Fruit fly (Drosophila melanogaster) S2 (cell line): ENCODE data around the gene nwk.

Source experiments
- CG8478 ChIP-seq: fragments of >200 bp; optimal IDR thresholded peaks from 2 replicates; lab custom pipeline; 2018
- CTCF ChIP-seq, 2 experiments: fragments of >200 bp; optimal IDR thresholded peaks; 2 replicates each; lab custom pipeline; 2018

Gene nwk

dm6 chr3L:9126888-9127689, 10.6 kb upstream of the nwk start:
- TF ChIP-seq CG8478 (lab: Kevin White, UChicago) (no peak), CTCF (optimal IDR thresholded peaks at IDR 0.05; lab: Kevin White, UChicago) (no peak)

- TF ChIP-seq CTCF (optimal IDR thresholded peaks at IDR 0.05; lab: Kevin White, UChicago) (no peak), CG8478 (lab: Kevin White, UChicago) (no peak)
Observed at dm6 chr3L:9127690-9128458, 9.8 kb upstream of the nwk start.

DNA sequence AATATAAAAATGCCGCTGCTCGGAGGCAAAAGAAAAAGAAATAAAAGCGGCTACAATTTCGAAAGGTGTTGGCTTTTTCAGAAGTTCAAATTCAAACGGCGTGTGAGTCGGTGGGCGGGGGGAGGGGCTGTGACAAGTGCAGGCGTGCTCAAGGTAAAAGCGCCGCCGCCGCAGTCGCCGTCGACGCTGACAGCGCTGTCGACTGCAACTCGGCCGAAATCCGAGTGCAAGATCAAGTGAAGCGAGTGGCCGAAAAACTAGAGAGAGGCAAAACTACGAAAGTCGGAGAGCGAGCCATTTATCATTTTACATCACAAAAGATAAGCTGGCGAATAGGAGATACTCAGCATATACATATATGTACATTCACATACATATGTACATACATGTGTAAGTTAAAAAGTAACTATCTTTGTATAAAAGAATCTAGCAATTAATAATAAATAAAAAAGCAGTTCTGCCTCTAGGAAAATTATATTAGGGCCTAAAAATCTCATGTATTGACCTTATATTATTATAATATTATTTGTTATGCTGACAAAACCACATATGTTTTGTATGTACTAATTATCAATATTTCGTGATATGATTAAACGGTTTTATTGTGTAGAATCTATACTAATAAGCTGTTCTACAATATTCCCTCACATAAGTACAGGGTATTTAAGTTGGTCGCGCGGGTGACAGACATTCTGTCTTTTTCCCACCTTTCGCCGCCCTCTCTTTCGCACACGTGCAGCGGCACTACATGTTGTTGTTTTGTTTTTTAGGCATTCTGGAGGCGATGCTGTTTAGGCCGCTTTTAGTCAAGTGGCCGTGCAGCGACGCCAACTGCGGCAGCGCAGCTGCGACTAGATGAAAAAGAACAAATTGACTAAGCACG, 8.7 kb upstream of the nwk start:
- TF ChIP-seq CTCF (optimal IDR thresholded peaks at IDR 0.05; lab: Kevin White, UChicago) (no peak), CG8478 (lab: Kevin White, UChicago) (no peak)

dm6 chr3L:9129583-9130146, 8.0 kb upstream of the nwk start:
- no peak for TF ChIP-seq CTCF (optimal IDR thresholded peaks at IDR 0.05; lab: Kevin White, UChicago)
- no peak for TF ChIP-seq CG8478 (lab: Kevin White, UChicago)

DNA sequence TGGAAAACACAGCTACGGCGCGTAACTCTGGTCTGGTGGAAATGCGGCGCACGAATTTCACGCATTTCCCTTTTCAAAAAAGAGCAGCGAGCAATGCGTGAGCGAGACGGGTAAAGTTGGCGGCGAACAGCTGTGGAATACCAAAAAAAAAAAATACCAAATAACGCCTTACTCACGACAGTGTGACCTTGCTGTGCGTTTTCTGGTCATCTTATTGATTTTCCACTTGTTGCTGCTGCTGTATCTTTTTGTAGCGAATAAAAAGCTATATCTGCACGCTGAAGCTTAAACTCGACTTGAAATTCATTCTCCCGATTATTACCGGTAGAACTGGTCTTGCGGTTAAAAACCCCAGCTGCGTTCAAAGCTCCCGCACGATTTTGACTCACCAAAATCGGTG, 3.3 kb upstream of the nwk start, which contains the start of the genes bol and Dhpr:
Gene bol (minus strand): TSS at position 57 of the 400 bp plus-strand sequence.
Gene Dhpr (plus strand): TSS at position 212 of the 400 bp plus-strand sequence.
- TF ChIP-seq CTCF (optimal IDR thresholded peaks at IDR 0.05; lab: Kevin White, UChicago) (peak; percentile 28 to 48), CG8478 (lab: Kevin White, UChicago) (no peak)

dm6 chr3L:9135792-9136191, 1.9 kb upstream of the nwk start:
- no peak for TF ChIP-seq CG8478 (lab: Kevin White, UChicago)
- TF ChIP-seq CTCF (optimal IDR thresholded peaks at IDR 0.05; lab: Kevin White, UChicago), result no peak

DNA sequence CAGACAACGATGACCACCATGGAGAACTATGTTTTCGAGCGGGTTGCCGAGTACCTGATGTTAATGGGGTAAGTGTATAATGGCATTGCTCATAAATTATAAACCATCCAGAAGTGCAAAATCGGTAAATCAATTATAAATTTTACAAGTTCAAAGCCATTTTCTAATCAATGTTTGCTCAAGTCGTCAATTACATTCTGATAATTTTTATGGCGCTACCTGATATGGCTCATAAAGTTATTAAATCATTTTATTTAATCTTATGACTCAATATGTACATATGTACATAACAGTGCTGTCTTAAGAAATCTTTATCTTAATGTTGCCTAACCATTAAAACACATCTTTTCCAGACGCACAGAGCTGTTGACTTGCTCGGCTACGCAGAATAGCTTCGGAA, 1.9 kb downstream of the nwk start:
- TF ChIP-seq CTCF (optimal IDR thresholded peaks at IDR 0.05; lab: Kevin White, UChicago) (no peak), CG8478 (lab: Kevin White, UChicago) (no peak)

- TF ChIP-seq CG8478 (lab: Kevin White, UChicago) (no peak), CTCF (optimal IDR thresholded peaks at IDR 0.05; lab: Kevin White, UChicago) (no peak)
Observed at dm6 chr3L:9141998-9142397, 4.3 kb downstream of the nwk start.

DNA sequence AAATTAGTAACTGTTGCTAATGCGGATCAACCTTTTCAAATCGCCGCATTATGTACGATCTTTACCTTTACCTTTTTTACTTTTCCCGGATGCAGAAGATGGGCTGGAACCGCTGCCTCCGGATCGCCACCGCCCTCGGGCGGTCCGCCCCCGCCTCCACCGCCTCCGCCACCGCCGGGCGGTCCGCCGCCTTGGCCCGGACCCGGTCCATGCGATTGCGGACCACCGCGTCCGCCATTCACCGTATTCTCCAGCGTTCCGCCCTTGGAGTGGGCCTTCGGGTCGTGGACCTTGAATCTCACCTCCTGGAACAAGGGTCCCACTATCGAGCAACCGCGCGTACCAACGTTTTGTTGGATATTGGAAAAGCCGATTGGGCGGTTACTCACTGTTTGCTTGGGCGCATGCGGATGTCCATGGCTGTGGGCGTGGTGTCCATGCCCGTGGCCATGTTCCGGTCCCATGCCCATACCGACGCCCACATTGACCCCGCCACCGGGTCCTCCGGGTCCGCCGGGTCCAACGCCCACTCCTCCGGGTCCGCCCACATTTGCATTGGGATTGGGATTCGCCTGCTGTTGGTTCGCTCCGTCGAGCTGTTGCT, 13.6 kb downstream of the nwk start:
- TF ChIP-seq CG8478 (lab: Kevin White, UChicago), result no peak
- no peak for TF ChIP-seq CTCF (optimal IDR thresholded peaks at IDR 0.05; lab: Kevin White, UChicago)

dm6 chr3L:9182053-9182572, 44.5 kb downstream of the nwk start, which contains the start of gene Rdl:
Rdl (minus strand) TSS chr3L:9182149.
- TF ChIP-seq CTCF (optimal IDR thresholded peaks at IDR 0.05; lab: Kevin White, UChicago) (no peak), CG8478 (lab: Kevin White, UChicago) (no peak)

DNA sequence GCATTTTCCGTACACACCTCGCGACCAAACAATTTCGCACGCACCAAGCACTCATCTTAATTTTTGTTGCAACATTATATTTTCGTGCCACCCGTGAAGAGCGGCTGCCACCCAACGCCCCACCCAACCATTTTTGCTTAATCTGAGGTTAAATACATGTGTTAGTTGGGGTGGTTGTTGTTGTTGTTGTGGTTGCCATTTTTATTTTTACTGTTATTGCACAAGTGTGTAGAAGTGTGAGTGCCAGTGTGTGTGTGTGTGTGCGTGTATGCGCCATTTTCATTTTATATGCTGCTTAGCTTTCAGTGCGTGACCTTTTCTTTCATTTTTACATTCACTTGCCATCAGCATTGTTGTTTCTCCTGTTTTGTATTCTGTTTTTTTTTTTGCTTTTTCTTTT, 51.0 kb downstream of the nwk start:
- TF ChIP-seq CTCF (optimal IDR thresholded peaks at IDR 0.05; lab: Kevin White, UChicago) (no peak), CG8478 (lab: Kevin White, UChicago) (no peak)

DNA sequence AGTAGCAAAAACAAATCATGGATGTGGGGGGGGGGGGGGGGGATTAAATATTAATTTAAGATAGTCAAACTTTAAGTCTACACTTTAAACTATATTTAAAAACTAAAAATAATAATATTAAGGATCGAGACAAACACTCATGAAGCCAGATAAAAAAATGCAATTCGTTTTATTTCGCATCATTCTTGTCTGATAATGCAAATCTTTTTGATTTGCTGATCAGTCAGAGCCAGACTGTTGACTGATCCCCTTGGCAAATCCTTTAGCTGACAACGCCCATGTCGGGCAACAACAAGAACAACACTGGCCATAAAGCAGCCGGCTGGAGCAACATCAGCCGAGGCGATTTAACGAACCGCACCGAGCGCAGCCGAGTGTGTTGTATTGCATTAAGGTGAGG, 55.3 kb downstream of the nwk start:
- TF ChIP-seq CG8478 (lab: Kevin White, UChicago), result no peak
- no peak for TF ChIP-seq CTCF (optimal IDR thresholded peaks at IDR 0.05; lab: Kevin White, UChicago)
